Worm (Caenorhabditis elegans) whole organism, L3 larva: Measurements from ENCODE around the gene W06D11.3.

Experiments
- ZK546.5 ChIP-seq: sonication (generic microtip); optimal IDR thresholded peaks from 2 replicates; lab custom pipeline; 2017; ENCODE audit warnings: missing biosample characterization, missing genetic modification characterization
- aly-2 ChIP-seq: fragments of 150-350 bp; optimal IDR thresholded peaks from 2 replicates; lab custom pipeline; 2014; ENCODE audit warnings: missing biosample characterization, missing genetic modification characterization
- ceh-16 ChIP-seq: sonication (generic microtip); optimal IDR thresholded peaks from 2 replicates; lab custom pipeline; 2017; ENCODE audit warnings: missing biosample characterization, missing genetic modification characterization
- ceh-28 ChIP-seq: fragments of 150-350 bp; optimal IDR thresholded peaks from 2 replicates; lab custom pipeline; 2014; ENCODE audit warnings: missing biosample characterization, missing genetic modification reagents, missing genetic modification characterization
- ceh-82 ChIP-seq: fragments of 150-350 bp; optimal IDR thresholded peaks from 2 replicates; lab custom pipeline; 2014; ENCODE audit warnings: missing biosample characterization, missing genetic modification characterization
- ceh-9 ChIP-seq: sonication (generic microtip); optimal IDR thresholded peaks from 2 replicates; lab custom pipeline; 2018; ENCODE audit warnings: missing biosample characterization, missing genetic modification characterization
- daf-12 ChIP-seq: fragments of 150-350 bp; optimal IDR thresholded peaks from 2 replicates; lab custom pipeline; 2014; ENCODE audit warnings: missing biosample characterization, missing genetic modification reagents, missing genetic modification characterization
- egl-27 ChIP-seq: sonication (generic microtip); optimal IDR thresholded peaks from 4 replicates; lab custom pipeline; 2017; ENCODE audit warnings: missing biosample characterization, missing genetic modification reagents, missing genetic modification characterization
- egl-5 ChIP-seq: fragments of 150-350 bp; optimal IDR thresholded peaks from 2 replicates; lab custom pipeline; 2017; ENCODE audit warnings: missing biosample characterization, missing genetic modification reagents, missing genetic modification characterization, inconsistent platforms
- elt-1 ChIP-seq: fragments of 150-350 bp; optimal IDR thresholded peaks from 2 replicates; lab custom pipeline; 2014; ENCODE audit warnings: missing biosample characterization, missing genetic modification characterization
- elt-2 ChIP-seq: sonication (generic microtip); optimal IDR thresholded peaks from 2 replicates; lab custom pipeline; 2016; ENCODE audit warnings: missing genetic modification reagents, mild to moderate bottlenecking, missing genetic modification characterization, missing compliant biosample characterization
- elt-3 ChIP-seq, 3 experiments: fragments of 150-350 bp in 1 of 3; sonication (generic microtip) in 2 of 3; optimal IDR thresholded peaks; 2 replicates in 2 of 3; 4 replicates in 1 of 3; lab custom pipeline; 2014 to 2017; ENCODE audit warnings: missing biosample characterization in 3 of 3, missing genetic modification characterization in 3 of 3
- eor-1 ChIP-seq, 2 experiments: fragments of 150-350 bp; optimal IDR thresholded peaks; 2 replicates each; lab custom pipeline; 2014 to 2018; ENCODE audit warnings: missing biosample characterization in 2 of 2, missing genetic modification characterization in 2 of 2
- fos-1 ChIP-seq: fragments of 150-350 bp; optimal IDR thresholded peaks from 2 replicates; lab custom pipeline; 2014; ENCODE audit warnings: missing biosample characterization, missing genetic modification characterization
- hmg-11 ChIP-seq: sonication (generic microtip); optimal IDR thresholded peaks from 2 replicates; lab custom pipeline; 2016; ENCODE audit warnings: missing genetic modification characterization, missing compliant biosample characterization
- jun-1 ChIP-seq: fragments of 150-350 bp; optimal IDR thresholded peaks from 2 replicates; lab custom pipeline; 2014; ENCODE audit warnings: missing biosample characterization, missing genetic modification reagents, missing genetic modification characterization
- lin-15B ChIP-seq: fragments of 150-350 bp; optimal IDR thresholded peaks from 2 replicates; lab custom pipeline; 2014; ENCODE audit warnings: missing biosample characterization, missing genetic modification characterization
- lin-39 ChIP-seq: fragments of 150-350 bp; optimal IDR thresholded peaks from 2 replicates; lab custom pipeline; 2018; ENCODE audit warnings: missing biosample characterization, missing genetic modification reagents, missing genetic modification characterization
- lsy-12 ChIP-seq: sonication (generic microtip); optimal IDR thresholded peaks from 2 replicates; lab custom pipeline; 2016; ENCODE audit warnings: mild to moderate bottlenecking, missing genetic modification characterization, missing compliant biosample characterization
- mdl-1 ChIP-seq: fragments of 150-350 bp; optimal IDR thresholded peaks from 2 replicates; lab custom pipeline; 2014; ENCODE audit warnings: missing biosample characterization, missing genetic modification characterization
- mml-1 ChIP-seq: fragments of 150-350 bp; sonication (generic microtip); optimal IDR thresholded peaks from 3 replicates; lab custom pipeline; 2014; ENCODE audit warnings: missing biosample characterization, missing genetic modification characterization
- nfya-1 ChIP-seq: sonication (generic microtip); optimal IDR thresholded peaks from 2 replicates; lab custom pipeline; 2017; ENCODE audit warnings: missing genetic modification characterization, mild to moderate bottlenecking, missing compliant biosample characterization, antibody characterized with exemption, moderate library complexity; ENCODE audit not compliant: insufficient read depth
- nhr-11 ChIP-seq: fragments of 150-350 bp; optimal IDR thresholded peaks from 2 replicates; lab custom pipeline; 2014; ENCODE audit warnings: missing biosample characterization, missing genetic modification characterization
- nhr-12 ChIP-seq: fragments of 150-350 bp; optimal IDR thresholded peaks from 2 replicates; lab custom pipeline; 2014; ENCODE audit warnings: missing biosample characterization, missing genetic modification characterization
- nhr-23 ChIP-seq: fragments of 150-350 bp; optimal IDR thresholded peaks from 2 replicates; lab custom pipeline; 2014; ENCODE audit warnings: missing biosample characterization, missing genetic modification reagents, missing genetic modification characterization
- nhr-25 ChIP-seq: sonication (generic microtip); optimal IDR thresholded peaks from 2 replicates; lab custom pipeline; 2017; ENCODE audit warnings: missing biosample characterization, missing genetic modification characterization
- nhr-28 ChIP-seq: fragments of 150-350 bp; optimal IDR thresholded peaks from 2 replicates; lab custom pipeline; 2014; ENCODE audit warnings: missing biosample characterization, missing genetic modification characterization
- nhr-43 ChIP-seq: sonication (generic microtip); optimal IDR thresholded peaks from 2 replicates; lab custom pipeline; 2016; ENCODE audit warnings: mild to moderate bottlenecking, missing genetic modification characterization, missing compliant biosample characterization; ENCODE audit not compliant: poor library complexity, severe bottlenecking
- nhr-67 ChIP-seq: fragments of 150-350 bp; optimal IDR thresholded peaks from 2 replicates; lab custom pipeline; 2014; ENCODE audit warnings: missing biosample characterization, missing genetic modification characterization
- nhr-77 ChIP-seq: fragments of 150-350 bp; optimal IDR thresholded peaks from 2 replicates; lab custom pipeline; 2014; ENCODE audit warnings: missing biosample characterization, missing genetic modification characterization
- pha-4 ChIP-seq: fragments of 150-350 bp; optimal IDR thresholded peaks from 2 replicates; lab custom pipeline; 2014; ENCODE audit warnings: missing biosample characterization, missing genetic modification reagents, missing genetic modification characterization
- sea-2 ChIP-seq: fragments of 150-350 bp; sonication (generic microtip); optimal IDR thresholded peaks from 4 replicates; lab custom pipeline; 2014; ENCODE audit warnings: missing biosample characterization, missing genetic modification reagents, missing genetic modification characterization
- skn-1 ChIP-seq: fragments of 150-350 bp; optimal IDR thresholded peaks from 2 replicates; lab custom pipeline; 2014; ENCODE audit warnings: missing biosample characterization, missing genetic modification characterization
- snpc-4 ChIP-seq: fragments of 150-350 bp; optimal IDR thresholded peaks from 2 replicates; lab custom pipeline; 2014; ENCODE audit warnings: missing biosample characterization, missing genetic modification characterization
- tbx-2 ChIP-seq: sonication (generic microtip); optimal IDR thresholded peaks from 2 replicates; lab custom pipeline; 2016; ENCODE audit warnings: mild to moderate bottlenecking, missing genetic modification characterization, missing compliant biosample characterization
- unc-39 ChIP-seq: sonication (generic microtip); optimal IDR thresholded peaks from 4 replicates; lab custom pipeline; 2017; ENCODE audit warnings: missing biosample characterization, missing genetic modification characterization
- zag-1 ChIP-seq: fragments of 150-350 bp; optimal IDR thresholded peaks from 2 replicates; lab custom pipeline; 2014; ENCODE audit warnings: missing biosample characterization, missing genetic modification characterization
- ztf-11 ChIP-seq: fragments of 150-350 bp; optimal IDR thresholded peaks from 2 replicates; lab custom pipeline; 2014; ENCODE audit warnings: missing biosample characterization, missing genetic modification characterization
- ztf-4 ChIP-seq: fragments of 150-350 bp; optimal IDR thresholded peaks from 2 replicates; lab custom pipeline; 2014; ENCODE audit warnings: missing biosample characterization, missing genetic modification characterization

The W06D11.3 gene

ce11 chrX:12315268-12315667 is 16.8 kb downstream of the W06D11.3 start, which contains the start of gene xtr-2:
xtr-2 (plus strand) TSS chrX:12315568.
- no peak for TF ChIP-seq sea-2
- no peak for TF ChIP-seq snpc-4
- TF ChIP-seq ceh-16 (tag; lab: Kevin White, UChicago), result no peak
- TF ChIP-seq elt-1 (tag; lab: Kevin White, UChicago), result no peak
- no peak for TF ChIP-seq mdl-1 (tag; lab: Kevin White, UChicago)
- no peak for TF ChIP-seq nfya-1 (tag; lab: Kevin White, UChicago)
- no peak for TF ChIP-seq nhr-67 (tag; lab: Kevin White, UChicago)
- no peak for TF ChIP-seq unc-39 (tag; lab: Kevin White, UChicago)
- no peak for TF ChIP-seq egl-5 (tag; lab: Kevin White, UChicago)
- no peak for TF ChIP-seq skn-1 (tag; lab: Kevin White, UChicago)
- TF ChIP-seq nhr-23, result no peak
- TF ChIP-seq hmg-11, result no peak
- no peak for TF ChIP-seq nhr-28 (tag; lab: Kevin White, UChicago)
- TF ChIP-seq nhr-43 (tag; lab: Kevin White, UChicago), result no peak
- no peak for TF ChIP-seq ceh-9 (tag; lab: Kevin White, UChicago)
- TF ChIP-seq, all 47 proteins: peak for 0

ce11 chrX:12317560-12317959 is 19.1 kb downstream of the W06D11.3 start:
- TF ChIP-seq ceh-28 (no peak), zag-1 (tag; lab: Kevin White, UChicago) (no peak), mdl-1 (tag; lab: Kevin White, UChicago) (no peak), nhr-77 (tag; lab: Kevin White, UChicago) (no peak), ZK546.5 (tag; lab: Kevin White, UChicago) (no peak), nhr-25 (tag; lab: Kevin White, UChicago) (no peak), ztf-4 (tag; lab: Kevin White, UChicago) (no peak), skn-1 (tag; lab: Kevin White, UChicago) (no peak), egl-5 (tag; lab: Kevin White, UChicago) (no peak), pha-4 (tag; lab: Kevin White, UChicago) (no peak), nhr-23 (no peak), elt-2 (tag; lab: Kevin White, UChicago) (no peak), daf-12 (tag; lab: Kevin White, UChicago) (no peak), ztf-11 (tag; lab: Kevin White, UChicago) (no peak), tbx-2 (no peak), mml-1 (tag; lab: Kevin White, UChicago) (no peak)

- TF ChIP-seq lsy-12 (tag; lab: Kevin White, UChicago), result no peak
- no peak for TF ChIP-seq lin-15B (tag; lab: Kevin White, UChicago)
- TF ChIP-seq elt-3 (tag; optimal IDR thresholded peaks at IDR 0.05; lab: Kevin White, UChicago), result no peak
- TF ChIP-seq nhr-11 (tag; lab: Kevin White, UChicago), result no peak
- TF ChIP-seq unc-39 (tag; lab: Kevin White, UChicago), result no peak
- no peak for TF ChIP-seq zag-1 (tag; lab: Kevin White, UChicago)
- TF ChIP-seq ceh-9 (tag; lab: Kevin White, UChicago), result no peak
- TF ChIP-seq fos-1 (tag; lab: Kevin White, UChicago), result no peak
- no peak for TF ChIP-seq jun-1 (tag; lab: Kevin White, UChicago)
- no peak for TF ChIP-seq elt-2 (tag; lab: Kevin White, UChicago)
- no peak for TF ChIP-seq sea-2
- no peak for TF ChIP-seq nhr-12 (tag; lab: Kevin White, UChicago)
- no peak for TF ChIP-seq egl-27
These were observed 22.3 kb downstream of the W06D11.3 start, which contains the start of gene ceh-40 for ce11 chrX:12320737-12321136. ceh-40 (minus strand) TSS chrX:12320777.

ce11 chrX:12321357-12321756 is 22.9 kb downstream of the W06D11.3 start, which contains the start of gene F17A2.13:
F17A2.13 (plus strand) TSS chrX:12321657.
- no peak for TF ChIP-seq mdl-1 (tag; lab: Kevin White, UChicago)
- TF ChIP-seq, all 47 proteins: peak for 0

ce11 chrX:12323439-12323838 is 25.0 kb downstream of the W06D11.3 start, which contains the start of gene srd-40:
srd-40 (plus strand) TSS chrX:12323739.
- TF ChIP-seq nhr-28 (tag; lab: Kevin White, UChicago), result no peak
- no peak for TF ChIP-seq daf-12 (tag; lab: Kevin White, UChicago)
- no peak for TF ChIP-seq unc-39 (tag; lab: Kevin White, UChicago)
- no peak for TF ChIP-seq mdl-1 (tag; lab: Kevin White, UChicago)
- TF ChIP-seq aly-2, result no peak
- TF ChIP-seq nhr-12 (tag; lab: Kevin White, UChicago), result no peak
- no peak for TF ChIP-seq eor-1 (tag; optimal IDR thresholded peaks at IDR 0.05; lab: Kevin White, UChicago)
- no peak for TF ChIP-seq nhr-67 (tag; lab: Kevin White, UChicago)
- no peak for TF ChIP-seq ceh-82
- TF ChIP-seq egl-5 (tag; lab: Kevin White, UChicago), result no peak
- no peak for TF ChIP-seq nhr-77 (tag; lab: Kevin White, UChicago)
- TF ChIP-seq jun-1 (tag; lab: Kevin White, UChicago), result no peak
- TF ChIP-seq ceh-16 (tag; lab: Kevin White, UChicago), result no peak
- TF ChIP-seq ZK546.5 (tag; lab: Kevin White, UChicago), result no peak
- TF ChIP-seq lin-39 (tag; lab: Kevin White, UChicago), result no peak
- TF ChIP-seq, all 47 proteins: peak for 0
